Fruit fly (Drosophila melanogaster) whole organism, embryonic: ENCODE results near the gene CG5386.

Source experiments
- Adf1 ChIP-seq: fragments of 200-800 bp; sonication (Bioruptor generic); IDR thresholded peaks from 2 replicates; pipeline ENCODE4 v1.3.6; 2022; ENCODE audit warnings: missing biosample characterization, missing genetic modification characterization
- Asciz ChIP-seq: fragments of 200-800 bp; sonication (Bioruptor generic); optimal IDR thresholded peaks from 2 replicates; lab custom pipeline; 2017; ENCODE audit warnings: missing biosample characterization, mild to moderate bottlenecking, missing genetic modification characterization, missing genetic modification reagents
- BEAF-32 ChIP-seq: fragments of 200-800 bp; sonication (Bioruptor generic); optimal IDR thresholded peaks from 3 replicates; lab custom pipeline; 2017; ENCODE audit warnings: missing biosample characterization, missing genetic modification characterization, mild to moderate bottlenecking, moderate library complexity, missing genetic modification reagents
- CG10209 ChIP-seq: fragments of 200-800 bp; sonication (Bioruptor generic); optimal IDR thresholded peaks from 3 replicates; lab custom pipeline; 2017; ENCODE audit warnings: missing biosample characterization, mild to moderate bottlenecking, missing genetic modification characterization, missing genetic modification reagents
- CG10267 ChIP-seq: fragments of 200-800 bp; sonication (Bioruptor generic); optimal IDR thresholded peaks from 2 replicates; lab custom pipeline; 2018; ENCODE audit warnings: missing biosample characterization, mild to moderate bottlenecking, missing genetic modification characterization, moderate library complexity
- CG10462 ChIP-seq: fragments of 200-800 bp; sonication (Bioruptor generic); optimal IDR thresholded peaks from 2 replicates; lab custom pipeline; 2016; ENCODE audit warnings: missing biosample characterization, missing genetic modification characterization
- CG12299 ChIP-seq: fragments of 200-800 bp; sonication (Bioruptor generic); optimal IDR thresholded peaks from 2 replicates; lab custom pipeline; 2018; ENCODE audit warnings: missing biosample characterization, mild to moderate bottlenecking, missing genetic modification characterization
- CG15011 ChIP-seq: fragments of 200-800 bp; sonication (Bioruptor generic); optimal IDR thresholded peaks from 3 replicates; lab custom pipeline; 2018; ENCODE audit warnings: missing biosample characterization, mild to moderate bottlenecking, missing genetic modification characterization
- CG1647 ChIP-seq: fragments of 200-800 bp; sonication (Bioruptor generic); optimal IDR thresholded peaks from 3 replicates; lab custom pipeline; 2016; ENCODE audit warnings: missing biosample characterization, missing genetic modification characterization
- CG17186 ChIP-seq: fragments of 200-800 bp; sonication (Bioruptor generic); optimal IDR thresholded peaks from 3 replicates; lab custom pipeline; 2017; ENCODE audit warnings: missing biosample characterization, missing genetic modification reagents, missing genetic modification characterization
- CG17568 ChIP-seq: fragments of 200-800 bp; sonication (Bioruptor generic); optimal IDR thresholded peaks from 2 replicates; lab custom pipeline; 2018; ENCODE audit warnings: missing biosample characterization, mild to moderate bottlenecking, missing genetic modification characterization, moderate library complexity
- CG17829 ChIP-seq: fragments of 200-800 bp; optimal IDR thresholded peaks from 2 replicates; lab custom pipeline; 2019; ENCODE audit warnings: missing biosample characterization, mild to moderate bottlenecking, missing genetic modification characterization, moderate library complexity
- CG2678 ChIP-seq: fragments of 200-800 bp; sonication (Bioruptor generic); optimal IDR thresholded peaks from 3 replicates; lab custom pipeline; 2019; ENCODE audit warnings: missing biosample characterization, mild to moderate bottlenecking, missing genetic modification characterization, moderate library complexity
- CG2875 ChIP-seq: fragments of 200-800 bp; sonication (Bioruptor generic); optimal IDR thresholded peaks from 2 replicates; lab custom pipeline; 2017; ENCODE audit warnings: missing biosample characterization, mild to moderate bottlenecking, missing genetic modification characterization, missing genetic modification reagents
- CG30020 ChIP-seq: fragments of 200-800 bp; optimal IDR thresholded peaks from 2 replicates; lab custom pipeline; 2019; ENCODE audit warnings: missing biosample characterization, mild to moderate bottlenecking, missing genetic modification characterization, moderate library complexity
- CG32532 ChIP-seq: fragments of 200-800 bp; sonication (Bioruptor generic); IDR thresholded peaks from 2 replicates; pipeline ENCODE4 v1.3.6; 2022; ENCODE audit warnings: missing biosample characterization, missing genetic modification characterization
- CG33557 ChIP-seq: fragments of 200-800 bp; sonication (Bioruptor generic); optimal IDR thresholded peaks from 2 replicates; lab custom pipeline; 2019; ENCODE audit warnings: missing biosample characterization, mild to moderate bottlenecking, missing genetic modification characterization, moderate library complexity
- CG3838 ChIP-seq: fragments of 200-800 bp; sonication (Bioruptor generic); optimal IDR thresholded peaks from 3 replicates; lab custom pipeline; 2016; ENCODE audit warnings: missing biosample characterization, missing genetic modification characterization
- CG43689 ChIP-seq: fragments of 200-800 bp; sonication (Bioruptor generic); IDR thresholded peaks from 2 replicates; pipeline ENCODE4 v1.3.6; 2022; ENCODE audit warnings: missing biosample characterization, missing genetic modification characterization
- CG9437 ChIP-seq: fragments of 200-800 bp; sonication (Bioruptor generic); optimal IDR thresholded peaks from 2 replicates; lab custom pipeline; 2018; ENCODE audit warnings: missing biosample characterization, mild to moderate bottlenecking, missing genetic modification characterization
- CG9609 ChIP-seq: fragments of 200-800 bp; sonication (Bioruptor generic); optimal IDR thresholded peaks from 3 replicates; lab custom pipeline; 2016; ENCODE audit warnings: missing biosample characterization, missing genetic modification characterization
- Dad ChIP-seq: fragments of 200-800 bp; sonication (Bioruptor generic); optimal IDR thresholded peaks from 3 replicates; lab custom pipeline; 2016; ENCODE audit warnings: missing biosample characterization, missing genetic modification characterization
- Dip3 ChIP-seq: fragments of 200-800 bp; sonication (Bioruptor generic); optimal IDR thresholded peaks from 3 replicates; lab custom pipeline; 2016; ENCODE audit warnings: missing biosample characterization, missing genetic modification characterization
- Jarid2 ChIP-seq: fragments of 200-800 bp; sonication (Bioruptor generic); optimal IDR thresholded peaks from 3 replicates; lab custom pipeline; 2017; ENCODE audit warnings: mild to moderate bottlenecking, missing biosample characterization, missing genetic modification reagents, missing genetic modification characterization
- NC2β ChIP-seq: fragments of 200-800 bp; sonication (Bioruptor generic); optimal IDR thresholded peaks from 2 replicates; lab custom pipeline; 2016; ENCODE audit warnings: missing biosample characterization, missing genetic modification characterization
- Oli ChIP-seq: fragments of 200-800 bp; sonication (Bioruptor generic); optimal IDR thresholded peaks from 2 replicates; lab custom pipeline; 2018; ENCODE audit warnings: missing biosample characterization, mild to moderate bottlenecking, missing genetic modification characterization, moderate library complexity
- TFAM ChIP-seq: fragments of 200-800 bp; sonication (Bioruptor generic); optimal IDR thresholded peaks from 2 replicates; lab custom pipeline; 2017; ENCODE audit warnings: missing biosample characterization, missing genetic modification characterization, inconsistent platforms
- Xrp1 ChIP-seq: fragments of 200-800 bp; sonication (Bioruptor generic); IDR thresholded peaks from 2 replicates; pipeline ENCODE4 v1.3.6; 2022; ENCODE audit warnings: missing biosample characterization, missing genetic modification characterization
- ato ChIP-seq: fragments of 200-800 bp; sonication (Bioruptor generic); IDR thresholded peaks from 2 replicates; pipeline ENCODE4 v1.3.6; 2022; ENCODE audit warnings: missing biosample characterization, missing genetic modification characterization; ENCODE audit not compliant: partially characterized antibody
- br ChIP-seq: fragments of >200 bp; optimal IDR thresholded peaks from 2 replicates; lab custom pipeline; 2017
- bsh ChIP-seq, 2 experiments: fragments of 200-800 bp; sonication (Bioruptor generic); optimal IDR thresholded peaks; 2 replicates each; lab custom pipeline; 2017 to 2018; ENCODE audit warnings: mild to moderate bottlenecking in 2 of 2, missing biosample characterization in 2 of 2, missing genetic modification characterization in 2 of 2, moderate library complexity in 1 of 2
- chm ChIP-seq: fragments of 200-800 bp; sonication (Bioruptor generic); IDR thresholded peaks from 2 replicates; pipeline ENCODE4 v1.3.6; 2022; ENCODE audit warnings: missing biosample characterization, missing genetic modification characterization
- fd3F ChIP-seq: fragments of 200-800 bp; sonication (Bioruptor generic); optimal IDR thresholded peaks from 2 replicates; lab custom pipeline; 2018; ENCODE audit warnings: missing biosample characterization, mild to moderate bottlenecking, missing genetic modification characterization, moderate library complexity
- grau ChIP-seq: fragments of 200-800 bp; optimal IDR thresholded peaks from 3 replicates; lab custom pipeline; 2019; ENCODE audit warnings: missing biosample characterization, mild to moderate bottlenecking, missing genetic modification characterization, moderate library complexity
- gsb ChIP-seq: fragments of 200-800 bp; sonication (Bioruptor generic); IDR thresholded peaks from 2 replicates; pipeline ENCODE4 v1.3.6; 2022; ENCODE audit warnings: missing biosample characterization, missing genetic modification characterization
- insv ChIP-seq, 2 experiments: fragments of 200-800 bp; sonication (Bioruptor generic); optimal IDR thresholded peaks; 3 replicates each; lab custom pipeline; 2016 to 2018; ENCODE audit warnings: missing biosample characterization in 2 of 2, missing genetic modification characterization in 2 of 2
- kah ChIP-seq: fragments of 200-800 bp; sonication (Bioruptor generic); optimal IDR thresholded peaks from 2 replicates; lab custom pipeline; 2018; ENCODE audit warnings: missing biosample characterization, mild to moderate bottlenecking, missing genetic modification characterization
- kni ChIP-seq: fragments of 200-800 bp; sonication (Bioruptor generic); optimal IDR thresholded peaks from 3 replicates; lab custom pipeline; 2017; ENCODE audit warnings: mild to moderate bottlenecking, missing biosample characterization, missing genetic modification reagents, missing genetic modification characterization
- mirr ChIP-seq: fragments of 200-800 bp; sonication (Bioruptor generic); optimal IDR thresholded peaks from 3 replicates; lab custom pipeline; 2018; ENCODE audit warnings: missing biosample characterization, mild to moderate bottlenecking, missing genetic modification characterization
- nerfin-1 ChIP-seq: fragments of 200-800 bp; sonication (Bioruptor generic); optimal IDR thresholded peaks from 3 replicates; lab custom pipeline; 2019; ENCODE audit warnings: missing biosample characterization, mild to moderate bottlenecking, missing genetic modification characterization, moderate library complexity
- pan ChIP-seq, 4 experiments: fragments of >200 bp in 3 of 4; fragments of 200-800 bp in 1 of 4; sonication (Bioruptor generic) in 1 of 4; optimal IDR thresholded peaks in 3 of 4; IDR thresholded peaks in 1 of 4; 2 replicates each; pipeline versions ENCODE4 v1.3.6 to Lab custom; 2017 to 2022; ENCODE audit warnings: missing biosample characterization in 2 of 4, missing genetic modification characterization in 2 of 4, mixed read lengths in 1 of 4
- ro ChIP-seq: fragments of 200-800 bp; sonication (Bioruptor generic); IDR thresholded peaks from 2 replicates; pipeline ENCODE4 v1.3.6; 2022; ENCODE audit warnings: missing biosample characterization, missing genetic modification characterization
- schlank ChIP-seq: fragments of 200-800 bp; sonication (Bioruptor generic); optimal IDR thresholded peaks from 2 replicates; lab custom pipeline; 2018; ENCODE audit warnings: missing biosample characterization, mild to moderate bottlenecking, missing genetic modification characterization
- sd ChIP-seq: fragments of 200-800 bp; sonication (Bioruptor generic); optimal IDR thresholded peaks from 3 replicates; lab custom pipeline; 2018; ENCODE audit warnings: missing biosample characterization, mild to moderate bottlenecking, missing genetic modification characterization, moderate library complexity
- seq ChIP-seq: fragments of 200-800 bp; sonication (Bioruptor generic); IDR thresholded peaks from 2 replicates; pipeline ENCODE4 v1.3.6; 2022; ENCODE audit warnings: missing biosample characterization, missing genetic modification characterization
- sob ChIP-seq: fragments of 200-800 bp; sonication (Bioruptor generic); IDR thresholded peaks from 2 replicates; pipeline ENCODE4 v1.3.6; 2022; ENCODE audit warnings: missing biosample characterization, missing genetic modification characterization
- sqz ChIP-seq: fragments of 200-800 bp; sonication (Bioruptor generic); optimal IDR thresholded peaks from 3 replicates; lab custom pipeline; 2018; ENCODE audit warnings: missing biosample characterization, mild to moderate bottlenecking, missing genetic modification characterization
- tin ChIP-seq: fragments of 200-800 bp; sonication (Bioruptor generic); optimal IDR thresholded peaks from 3 replicates; lab custom pipeline; 2016; ENCODE audit warnings: missing biosample characterization, missing genetic modification characterization
- unpg ChIP-seq: fragments of 200-800 bp; sonication (Bioruptor generic); optimal IDR thresholded peaks from 3 replicates; lab custom pipeline; 2018; ENCODE audit warnings: missing biosample characterization, mild to moderate bottlenecking, missing genetic modification characterization, moderate library complexity

Gene CG5386

dm6 chr3R:22368777-22369214 is 26.7 kb upstream of the CG5386 start (continued):
- TF ChIP-seq CG9437 (GFP tag; lab: Kevin White, UChicago), result peak; percentile 60
- no peak for TF ChIP-seq CG17568
- peak; percentile 12 for TF ChIP-seq fd3F (GFP tag; lab: Kevin White, UChicago)
- no peak for TF ChIP-seq CG2875 (GFP tag; lab: Kevin White, UChicago)
- peak; percentile 46 for TF ChIP-seq tin (GFP tag; lab: Kevin White, UChicago)
- peak; percentile 24 for TF ChIP-seq CG1647 (GFP tag; lab: Kevin White, UChicago)
- TF ChIP-seq nerfin-1 (tag; lab: Kevin White, UChicago), result no peak
- no peak for TF ChIP-seq TFAM (GFP tag; lab: Kevin White, UChicago)
- TF ChIP-seq CG15011 (GFP tag; lab: Kevin White, UChicago), result peak; percentile 57
- TF ChIP-seq CG10462, result no peak
- TF ChIP-seq CG2678 (tag; lab: Kevin White, UChicago), result peak; percentile 79
- peak; percentile 6 for TF ChIP-seq CG30020 (tag; lab: Kevin White, UChicago)
- peak; percentile 77 for TF ChIP-seq chm (GFP tag; lab: Robert Waterston, UW)
- TF ChIP-seq insv (GFP tag; optimal IDR thresholded peaks at IDR 0.05; lab: Kevin White, UChicago), result peak in 1 of 2 experiments; percentile 16
- no peak for TF ChIP-seq CG9609 (GFP tag; lab: Kevin White, UChicago)
- peak; percentile 79 for TF ChIP-seq CG32532 (GFP tag; lab: Robert Waterston, UW)
- no peak; the same call in 1 of the 2 replicates for TF ChIP-seq Xrp1 (GFP tag; lab: Robert Waterston, UW)
- TF ChIP-seq Oli (tag; lab: Kevin White, UChicago), result peak; percentile 61
- peak in 1 of 2 experiments; percentile 31 for TF ChIP-seq pan (optimal IDR thresholded peaks at IDR 0.05; lab: Kevin White, UChicago)
- TF ChIP-seq pan (GFP tag; optimal IDR thresholded peaks at IDR 0.05 in 1 of 2, IDR thresholded peaks at IDR 0.05 in 1 of 2), result peak in 1 of 2 experiments; percentile 82
- peak; percentile 31 for TF ChIP-seq CG12299 (tag; lab: Kevin White, UChicago)
- TF ChIP-seq Asciz (GFP tag; lab: Kevin White, UChicago), result peak; percentile 30
- TF ChIP-seq CG43689 (GFP tag; lab: Robert Waterston, UW), result peak; percentile 28; the same call in 1 of the 2 replicates
- TF ChIP-seq sd (tag; lab: Kevin White, UChicago), result no peak
- no peak for TF ChIP-seq kah (GFP tag; lab: Kevin White, UChicago)
- TF ChIP-seq grau (tag; lab: Kevin White, UChicago), result peak; percentile 68
- no peak for TF ChIP-seq ro (GFP tag; lab: Robert Waterston, UW)
- TF ChIP-seq NC2β (GFP tag; lab: Kevin White, UChicago), result no peak
- peak; percentile 61 for TF ChIP-seq Adf1
- no peak for TF ChIP-seq CG33557 (GFP tag; lab: Kevin White, UChicago)
- no peak for TF ChIP-seq CG17829
- peak; percentile 84 for TF ChIP-seq seq (GFP tag; lab: Robert Waterston, UW)
- peak in 1 of 2 experiments; percentile 38 for TF ChIP-seq bsh (GFP tag; optimal IDR thresholded peaks at IDR 0.05; lab: Kevin White, UChicago)
- peak; percentile 37 for TF ChIP-seq Jarid2 (GFP tag; lab: Kevin White, UChicago)
- peak; percentile 23 for TF ChIP-seq schlank (tag; lab: Kevin White, UChicago)
- no peak for TF ChIP-seq CG3838 (GFP tag; lab: Kevin White, UChicago)
- peak; percentile 60 for TF ChIP-seq sob
- no peak for TF ChIP-seq Dip3 (GFP tag; lab: Kevin White, UChicago)
- TF ChIP-seq CG10267 (tag; lab: Kevin White, UChicago), result peak; percentile 43
- TF ChIP-seq CG10209, result peak; percentile 64
- TF ChIP-seq CG17186, result no peak
- no peak for TF ChIP-seq ato (GFP tag; lab: Robert Waterston, UW)
- no peak for TF ChIP-seq BEAF-32 (GFP tag; lab: Kevin White, UChicago)
- TF ChIP-seq mirr (GFP tag; lab: Kevin White, UChicago), result no peak
- TF ChIP-seq unpg, result peak; percentile 57
- TF ChIP-seq gsb (GFP tag; lab: Robert Waterston, UW), result peak; percentile 34; the same call in 1 of the 2 replicates
- no peak for TF ChIP-seq sqz (GFP tag; lab: Kevin White, UChicago)
- TF ChIP-seq Dad, result no peak
- no peak for TF ChIP-seq br (lab: Kevin White, UChicago)
- no peak for TF ChIP-seq kni (GFP tag; lab: Kevin White, UChicago)
